Worm (Caenorhabditis elegans) whole organism, L4 larva: ENCODE results near the gene R13A5.11.

ENCODE experiments used
- F26F4.8 ChIP-seq: fragments of 200-800 bp; sonication (Bioruptor generic); conservative IDR thresholded peaks from 2 replicates; pipeline ENCODE4 v1.3.6; 2022; ENCODE audit warnings: missing genetic modification characterization, missing compliant biosample characterization
- F49E8.2 ChIP-seq: sonication (generic microtip); optimal IDR thresholded peaks from 2 replicates; lab custom pipeline; 2016; ENCODE audit warnings: missing compliant biosample characterization, mild to moderate bottlenecking, missing genetic modification characterization, borderline replicate concordance
- R02D3.7 ChIP-seq: fragments of 150-350 bp; sonication (generic microtip); optimal IDR thresholded peaks from 3 replicates; lab custom pipeline; 2014; ENCODE audit warnings: missing biosample characterization, missing genetic modification characterization
- Y48G9A.11 ChIP-seq: fragments of 200-800 bp; sonication (Bioruptor generic); IDR thresholded peaks from 2 replicates; pipeline ENCODE4 v1.3.6; 2022; ENCODE audit warnings: missing genetic modification reagents, missing genetic modification characterization, missing compliant biosample characterization
- ZK546.5 ChIP-seq, 2 experiments: sonication (generic microtip); optimal IDR thresholded peaks; 2 replicates each; lab custom pipeline; 2017; ENCODE audit warnings: missing biosample characterization in 2 of 2, missing genetic modification characterization in 2 of 2
- aha-1 ChIP-seq: fragments of 150-350 bp; peaks from one replicate; lab custom pipeline; 2014; ENCODE audit warnings: missing biosample characterization, missing genetic modification characterization
- ceh-44 ChIP-seq: fragments of 200-800 bp; sonication (Bioruptor generic); IDR thresholded peaks from 2 replicates; pipeline ENCODE4 v1.3.6; 2022; ENCODE audit warnings: missing genetic modification reagents, missing genetic modification characterization, missing compliant biosample characterization
- duxl-1 ChIP-seq: sonication (generic microtip); optimal IDR thresholded peaks from 2 replicates; lab custom pipeline; 2016; ENCODE audit warnings: mild to moderate bottlenecking, missing genetic modification characterization, moderate library complexity, missing compliant biosample characterization; ENCODE audit not compliant: poor library complexity
- egl-43 ChIP-seq: fragments of 200-800 bp; sonication (Bioruptor generic); IDR thresholded peaks from 2 replicates; pipeline ENCODE4 v1.3.6; 2022; ENCODE audit warnings: missing genetic modification reagents, missing genetic modification characterization, missing compliant biosample characterization
- fkh-10 ChIP-seq: fragments of 150-350 bp; optimal IDR thresholded peaks from 2 replicates; lab custom pipeline; 2014; ENCODE audit warnings: missing biosample characterization, missing genetic modification reagents, missing genetic modification characterization
- hlh-11 ChIP-seq: fragments of 200-800 bp; sonication (Bioruptor generic); optimal IDR thresholded peaks from 2 replicates; lab custom pipeline; 2018; ENCODE audit warnings: mild to moderate bottlenecking, missing genetic modification characterization, missing compliant biosample characterization
- lsy-2 ChIP-seq, 2 experiments: fragments of 150-350 bp in 1 of 2; sonication (generic microtip) in 1 of 2; optimal IDR thresholded peaks; 2 replicates each; lab custom pipeline; 2014 to 2017; ENCODE audit warnings: missing biosample characterization in 2 of 2, missing genetic modification characterization in 2 of 2
- madf-5 ChIP-seq, 2 experiments: fragments of 200-800 bp; sonication (Bioruptor generic); IDR thresholded peaks; 2 replicates each; pipeline ENCODE4 v1.3.6; 2022; ENCODE audit warnings: missing compliant biosample characterization in 2 of 2, missing genetic modification characterization in 2 of 2
- madf-9 ChIP-seq: fragments of 200-800 bp; sonication (Bioruptor generic); conservative IDR thresholded peaks from 2 replicates; pipeline ENCODE4 v1.3.6; 2022; ENCODE audit warnings: missing genetic modification reagents, missing genetic modification characterization, missing compliant biosample characterization
- mes-2 ChIP-seq: sonication (generic microtip); optimal IDR thresholded peaks from 2 replicates; lab custom pipeline; 2016; ENCODE audit warnings: missing genotype, mild to moderate bottlenecking, missing genetic modification characterization, missing compliant biosample characterization; ENCODE audit not compliant: poor library complexity, severe bottlenecking
- mxl-3 ChIP-seq: fragments of 200-800 bp; sonication (Bioruptor generic); optimal IDR thresholded peaks from 2 replicates; lab custom pipeline; 2018; ENCODE audit warnings: mild to moderate bottlenecking, missing genetic modification characterization, missing compliant biosample characterization
- nhr-102 ChIP-seq: sonication (generic microtip); optimal IDR thresholded peaks from 2 replicates; lab custom pipeline; 2016; ENCODE audit warnings: mild to moderate bottlenecking, missing genetic modification characterization, moderate library complexity, missing compliant biosample characterization
- nhr-25 ChIP-seq: sonication (generic microtip); optimal IDR thresholded peaks from 2 replicates; lab custom pipeline; 2017; ENCODE audit warnings: missing genetic modification characterization, mild to moderate bottlenecking, missing compliant biosample characterization, antibody characterized with exemption, moderate library complexity, borderline replicate concordance; ENCODE audit not compliant: insufficient read depth
- nhr-28 ChIP-seq: fragments of 150-350 bp; optimal IDR thresholded peaks from 2 replicates; lab custom pipeline; 2014; ENCODE audit warnings: missing biosample characterization, missing genetic modification characterization
- nhr-42 ChIP-seq: fragments of 200-800 bp; sonication (Bioruptor generic); IDR thresholded peaks from 2 replicates; pipeline ENCODE4 v1.3.6; 2022; ENCODE audit warnings: missing genetic modification characterization, missing compliant biosample characterization
- nhr-48 ChIP-seq: sonication (generic microtip); optimal IDR thresholded peaks from 2 replicates; lab custom pipeline; 2016; ENCODE audit warnings: mild to moderate bottlenecking, missing genetic modification characterization, missing compliant biosample characterization
- nhr-6 ChIP-seq: fragments of 150-350 bp; optimal IDR thresholded peaks from 2 replicates; lab custom pipeline; 2014; ENCODE audit warnings: missing biosample characterization, missing genetic modification characterization
- php-3 ChIP-seq: fragments of 200-800 bp; sonication (Bioruptor generic); IDR thresholded peaks from 2 replicates; pipeline ENCODE4 v1.3.6; 2022; ENCODE audit warnings: missing genetic modification reagents, missing genetic modification characterization, missing compliant biosample characterization
- sdz-12 ChIP-seq: fragments of 200-800 bp; sonication (Bioruptor generic); optimal IDR thresholded peaks from 2 replicates; lab custom pipeline; 2018; ENCODE audit warnings: mild to moderate bottlenecking, missing genetic modification characterization, missing compliant biosample characterization
- snpc-1.2 ChIP-seq: fragments of 200-800 bp; sonication (Bioruptor generic); IDR thresholded peaks from 2 replicates; pipeline ENCODE4 v1.3.6; 2022; ENCODE audit warnings: missing genetic modification reagents, missing genetic modification characterization, missing compliant biosample characterization
- snpc-4 ChIP-seq: fragments of 150-350 bp; optimal IDR thresholded peaks from 2 replicates; lab custom pipeline; 2014; ENCODE audit warnings: missing biosample characterization, missing genetic modification characterization
- unc-130 ChIP-seq: sonication (generic microtip); optimal IDR thresholded peaks from 2 replicates; lab custom pipeline; 2016; ENCODE audit warnings: missing genetic modification reagents, missing genetic modification characterization, missing compliant biosample characterization
- unc-62 ChIP-seq, 3 experiments: fragments of 150-350 bp in 1 of 3; sonication (generic microtip); optimal IDR thresholded peaks in 2 of 3; peaks in 1 of 3; 1 replicate in 1 of 3; 2 replicates in 2 of 3; lab custom pipeline; 2014 to 2017; ENCODE audit warnings: missing biosample characterization in 3 of 3, missing genetic modification characterization in 3 of 3, missing genetic modification reagents in 3 of 3, missing genotype in 1 of 3
- zfp-2 ChIP-seq: sonication (generic microtip); optimal IDR thresholded peaks from 2 replicates; lab custom pipeline; 2016; ENCODE audit warnings: mild to moderate bottlenecking, missing genetic modification characterization, missing compliant biosample characterization
- ztf-7 ChIP-seq: fragments of 150-350 bp; optimal IDR thresholded peaks from 2 replicates; lab custom pipeline; 2014; ENCODE audit warnings: missing biosample characterization, missing genetic modification characterization

The R13A5.11 gene

ce11 chrIII:7642015-7642414 lies 48.9 kb upstream of the R13A5.11 start (continued):
- TF ChIP-seq madf-9 (peak; percentile 81), ztf-7 (tag; lab: Kevin White, UChicago) (no peak), nhr-42 (GFP tag; lab: Robert Waterston, UW) (0 out of 2 replicates have a peak, but pooled peaks have one; percentile 61), ceh-44 (GFP tag; lab: Robert Waterston, UW) (0 out of 2 replicates have a peak, but pooled peaks have one; percentile 55), lsy-2 (tag; optimal IDR thresholded peaks at IDR 0.05; lab: Kevin White, UChicago) (peak in 1 of 2 experiments; percentile 57), F26F4.8 (0 out of 2 replicates have a peak, but pooled peaks have one; percentile 11), sdz-12 (GFP tag; lab: Kevin White, UChicago) (peak; percentile 0), duxl-1 (peak; percentile 46), madf-5 (GFP tag; IDR thresholded peaks at IDR 0.05; lab: Robert Waterston, UW) (0 out of 4 replicates have a peak, but pooled peaks of 1 of the 2 experiments have one; percentile 70), egl-43 (peak; percentile 76), Y48G9A.11 (GFP tag; lab: Robert Waterston, UW) (peak; percentile 82), nhr-28 (tag; lab: Kevin White, UChicago) (peak; percentile 13), hlh-11 (tag; lab: Kevin White, UChicago) (peak; percentile 13), nhr-102 (tag; lab: Kevin White, UChicago) (peak; percentile 30), snpc-1.2 (GFP tag; lab: Robert Waterston, UW) (peak; percentile 62), F49E8.2 (tag; lab: Kevin White, UChicago) (peak; percentile 37), mes-2 (peak; percentile 69), php-3 (peak; percentile 77), unc-130 (GFP tag; lab: Kevin White, UChicago) (peak; percentile 69), zfp-2 (tag; lab: Kevin White, UChicago) (no peak)

DNA sequence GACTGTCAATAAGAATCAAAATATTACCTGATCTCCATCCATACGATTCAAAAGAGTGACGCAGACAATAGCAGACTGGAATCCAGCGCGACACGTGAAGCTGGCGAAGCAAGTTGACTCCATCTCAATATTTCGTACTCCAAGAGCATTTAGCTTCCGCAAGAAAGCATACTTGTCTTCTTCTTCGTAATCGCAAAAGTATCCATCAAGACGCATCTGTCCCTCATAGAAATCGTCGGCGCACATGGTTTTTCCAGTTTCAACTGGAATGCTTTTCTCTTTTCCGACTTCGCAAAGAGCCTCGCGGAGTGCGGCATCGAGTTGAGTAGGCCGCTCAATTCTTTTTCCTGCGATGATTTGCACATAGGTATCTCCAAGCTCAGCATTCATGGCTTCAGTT lies 48.2 kb upstream of the R13A5.11 start:
- TF ChIP-seq nhr-102 (tag; lab: Kevin White, UChicago) (no peak), unc-62 (GFP tag; optimal IDR thresholded peaks at IDR 0.05 in 1 of 2; lab: Kevin White, UChicago) (peak in 1 of 2 experiments; percentile 91), unc-62 (tag; optimal IDR thresholded peaks at IDR 0.05; lab: Kevin White, UChicago) (no peak)

DNA sequence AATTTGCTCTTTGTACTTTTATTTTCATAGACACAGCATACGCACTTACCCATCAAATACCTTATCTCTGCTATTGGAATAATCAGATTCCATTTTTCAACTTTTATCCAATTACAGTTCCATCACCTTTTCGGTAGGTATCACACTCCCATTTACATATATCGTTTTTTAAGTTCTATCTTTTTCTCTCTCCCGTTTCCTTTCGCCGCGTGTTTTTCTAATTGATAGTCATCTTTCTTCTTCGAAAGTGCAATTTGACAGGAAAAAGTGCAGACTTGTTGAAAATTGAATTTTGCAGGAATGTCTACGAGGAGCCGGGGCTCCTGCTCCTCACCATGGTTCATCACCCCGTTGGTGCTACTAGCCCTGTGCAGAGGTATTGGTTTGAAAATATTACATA lies 32.0 kb upstream of the R13A5.11 start, which contains the start of gene fbn-1:
Gene fbn-1, plus strand, starts transcription at position 301 of the 400 bp plus-strand sequence.
- TF ChIP-seq egl-43: no peak
- TF ChIP-seq aha-1 (tag; lab: Kevin White, UChicago): no peak
- no peak for TF ChIP-seq snpc-4 (tag; lab: Kevin White, UChicago)

DNA sequence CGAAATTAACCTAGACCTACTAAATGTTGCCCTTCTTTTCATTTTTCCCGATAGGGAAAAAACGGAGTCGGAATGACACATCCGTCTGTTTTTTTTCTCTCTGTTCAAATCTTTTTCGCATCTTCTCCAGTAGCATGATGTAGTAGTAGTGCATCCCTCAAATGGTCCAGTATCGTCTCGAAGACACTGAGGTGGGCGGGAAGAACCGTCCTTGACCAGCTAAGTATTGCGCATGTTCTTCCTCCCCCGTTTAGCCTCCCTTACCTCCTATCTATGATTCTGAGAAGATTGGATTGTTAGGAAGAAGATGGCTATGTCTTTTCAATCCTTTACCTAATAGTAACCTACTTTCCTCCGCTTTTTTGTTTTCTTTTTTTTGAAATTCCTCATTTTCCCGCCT lies 29.8 kb upstream of the R13A5.11 start:
- TF ChIP-seq zfp-2 (tag; lab: Kevin White, UChicago) (no peak), R02D3.7 (tag; lab: Kevin White, UChicago) (no peak), nhr-6 (no peak), mxl-3 (GFP tag; lab: Kevin White, UChicago) (no peak), ZK546.5 (tag; optimal IDR thresholded peaks at IDR 0.05; lab: Kevin White, UChicago) (no peak), nhr-48 (tag; lab: Kevin White, UChicago) (no peak), nhr-25 (peak; percentile 90), nhr-28 (tag; lab: Kevin White, UChicago) (peak; percentile 2), F49E8.2 (tag; lab: Kevin White, UChicago) (no peak)
- TF ChIP-seq, all 104 proteins: peak for 2

DNA sequence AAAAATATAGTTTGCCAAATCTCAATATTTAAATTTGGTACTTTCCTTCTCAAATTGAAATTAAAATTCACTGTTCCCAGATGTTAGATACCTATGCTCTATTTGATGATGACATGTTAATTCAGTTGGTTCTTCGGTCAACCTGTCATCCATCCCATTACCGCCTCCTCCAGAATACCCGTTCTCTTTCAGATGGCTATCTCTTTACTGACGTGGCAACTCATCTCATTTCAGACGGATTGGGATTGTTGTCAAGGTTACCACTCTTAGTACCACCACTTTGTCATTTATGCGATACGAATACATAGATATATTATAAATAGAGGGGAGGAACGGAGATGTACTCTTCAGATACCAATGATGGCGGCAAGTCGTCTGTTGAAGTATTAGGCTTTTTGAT lies 28.2 kb upstream of the R13A5.11 start:
- no peak for TF ChIP-seq fkh-10 (GFP tag; lab: Kevin White, UChicago)
- peak; percentile 4 for TF ChIP-seq aha-1 (tag; lab: Kevin White, UChicago)
- TF ChIP-seq, all 104 proteins: peak for 1
